Fruit fly (Drosophila melanogaster): ENCODE measurements around the gene CG16781.
A peak's percentile ranks its signal among the peaks of the same experiment; 100 is the strongest.

CG16781 gene

DNA sequence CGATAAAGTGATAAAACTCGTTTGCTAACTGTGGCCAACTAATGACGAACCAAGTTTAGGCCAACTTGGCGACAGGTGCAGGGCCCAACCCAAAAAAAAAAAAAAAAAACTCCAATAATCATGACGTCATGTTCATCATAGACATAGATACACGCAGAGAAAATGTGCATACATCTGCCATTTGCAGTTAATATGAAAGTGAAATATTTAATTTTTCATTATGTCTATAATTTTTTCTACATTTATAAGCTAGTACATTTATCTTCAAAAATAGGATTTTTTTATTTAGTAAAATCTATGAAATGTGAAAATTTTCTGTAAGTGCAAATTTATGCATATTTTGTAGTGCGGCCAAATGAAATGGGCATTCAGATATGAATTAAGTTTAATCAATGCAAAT, 32.2 kb downstream of the CG16781 start (continued):
- TF ChIP-seq knrl (GFP tag; IDR thresholded peaks at IDR 0.05; ENCODE audit: partially characterized antibody) (no peak), CG6175 (GFP tag; IDR thresholded peaks at IDR 0.05) (no peak), CG2116 (GFP tag; optimal IDR thresholded peaks at IDR 0.05) (no peak), CG12155 (GFP tag; optimal IDR thresholded peaks at IDR 0.05) (peak; percentile 40), CG13296 (GFP tag; optimal IDR thresholded peaks at IDR 0.05) (peak; percentile 36), nau (GFP tag; optimal IDR thresholded peaks at IDR 0.05) (peak; percentile 9), CG6654 (GFP tag; optimal IDR thresholded peaks at IDR 0.05) (no peak), Ets65A (GFP tag) (no peak), gcm (GFP tag; optimal IDR thresholded peaks at IDR 0.05) (peak; percentile 46), CG10462 (GFP tag; optimal IDR thresholded peaks at IDR 0.05) (peak; percentile 26), da (GFP tag; optimal IDR thresholded peaks at IDR 0.05) (no peak), CG3065 (GFP tag; optimal IDR thresholded peaks at IDR 0.05) (peak; percentile 32), B-H2 (GFP tag; optimal IDR thresholded peaks at IDR 0.05) (peak; percentile 33), fd64A (GFP tag; optimal IDR thresholded peaks at IDR 0.05) (no peak), CG15479 (GFP tag; optimal IDR thresholded peaks at IDR 0.05) (no peak), Hsf (GFP tag; optimal IDR thresholded peaks at IDR 0.05) (peak; percentile 32), pnt (GFP tag; optimal IDR thresholded peaks at IDR 0.05) (no peak), CG1233 (GFP tag; optimal IDR thresholded peaks at IDR 0.05) (peak; percentile 48), sisA (GFP tag; IDR thresholded peaks at IDR 0.05) (peak; percentile 31; the same call in 1 of the 2 replicates), psq (GFP tag; optimal IDR thresholded peaks at IDR 0.05) (no peak), MTF-1 (GFP tag; optimal IDR thresholded peaks at IDR 0.05; ENCODE audit: borderline replicate concordance) (no peak), gem (tag; optimal IDR thresholded peaks at IDR 0.05) (peak; percentile 85), D19B (GFP tag; optimal IDR thresholded peaks at IDR 0.05) (no peak), rib (GFP tag; IDR thresholded peaks at IDR 0.05) (peak; percentile 19; the same call in 1 of the 2 replicates), pan (optimal IDR thresholded peaks at IDR 0.05) (no peak), pan (GFP tag; optimal IDR thresholded peaks at IDR 0.05 in 1 of 2, IDR thresholded peaks at IDR 0.05 in 1 of 2) (peak in 1 of 2 experiments; percentile 88), Pdp1 (GFP tag; optimal IDR thresholded peaks at IDR 0.05) (peak in 1 of 2 experiments; percentile 35), sr (GFP tag; IDR thresholded peaks at IDR 0.05) (peak; percentile 24; the same call in 1 of the 3 replicates), Lhr (GFP tag; optimal IDR thresholded peaks at IDR 0.05) (no peak), D19A (tag; optimal IDR thresholded peaks at IDR 0.05) (peak; percentile 57), ftz-f1 (GFP tag; optimal IDR thresholded peaks at IDR 0.05) (no peak), CG17612 (GFP tag; IDR thresholded peaks at IDR 0.05) (peak; percentile 62), CG10565 (GFP tag; optimal IDR thresholded peaks at IDR 0.05) (no peak), CG10979 (tag; optimal IDR thresholded peaks at IDR 0.05) (peak; percentile 63), CG4707 (GFP tag; optimal IDR thresholded peaks at IDR 0.05) (no peak), Nf-YB (GFP tag; optimal IDR thresholded peaks at IDR 0.05) (peak; percentile 42), CG2202 (tag; optimal IDR thresholded peaks at IDR 0.05) (no peak), CG34422 (GFP tag; IDR thresholded peaks at IDR 0.05) (peak; percentile 83), slou (GFP tag; optimal IDR thresholded peaks at IDR 0.05) (no peak), inv (GFP tag; IDR thresholded peaks at IDR 0.05; ENCODE audit: partially characterized antibody) (no peak), caup (GFP tag; optimal IDR thresholded peaks at IDR 0.05; ENCODE audit: severe bottlenecking) (peak; percentile 27), GATAe (GFP tag; conservative IDR thresholded peaks at IDR 0.05) (no peak; the same call in 1 of the 2 replicates), Doc3 (GFP tag; IDR thresholded peaks at IDR 0.05; ENCODE audit: partially characterized antibody) (no peak), Bgb (GFP tag; IDR thresholded peaks at IDR 0.05; ENCODE audit: partially characterized antibody) (no peak), seq (GFP tag; IDR thresholded peaks at IDR 0.05) (peak; percentile 84), en (GFP tag; optimal IDR thresholded peaks at IDR 0.05) (no peak), tx (GFP tag; optimal IDR thresholded peaks at IDR 0.05) (peak; percentile 22), Ravus (GFP tag; IDR thresholded peaks at IDR 0.05) (peak; percentile 10; the same call in 1 of the 2 replicates), Camta (GFP tag; optimal IDR thresholded peaks at IDR 0.05) (no peak), gro (GFP tag; optimal IDR thresholded peaks at IDR 0.05) (no peak), Dbx (GFP tag; IDR thresholded peaks at IDR 0.05) (0 out of 3 replicates have a peak, but pooled peaks have one; percentile 40)
